Fruit fly (Drosophila melanogaster) whole organism, embryonic: Measurements from ENCODE around the gene CG6231.
A peak's percentile ranks its signal among the peaks of the same experiment; 100 is the strongest.

Source experiments
- ATbp ChIP-seq: fragments of 200-800 bp; sonication (Bioruptor generic); optimal IDR thresholded peaks from 2 replicates; lab custom pipeline; 2017; ENCODE audit warnings: missing biosample characterization, mild to moderate bottlenecking, missing genetic modification characterization, missing genetic modification reagents
- Bdp1 ChIP-seq: fragments of 200-800 bp; sonication (Bioruptor generic); optimal IDR thresholded peaks from 3 replicates; lab custom pipeline; 2016; ENCODE audit warnings: missing biosample characterization, missing genetic modification characterization
- CG1024 ChIP-seq: fragments of 200-800 bp; sonication (Bioruptor generic); IDR thresholded peaks from 2 replicates; pipeline ENCODE4 v1.3.6; 2022; ENCODE audit warnings: missing biosample characterization, missing genetic modification characterization
- CG10979 ChIP-seq: fragments of 200-800 bp; sonication (Bioruptor generic); optimal IDR thresholded peaks from 2 replicates; lab custom pipeline; 2018; ENCODE audit warnings: missing biosample characterization, mild to moderate bottlenecking, missing genetic modification characterization, moderate library complexity
- CG11085 ChIP-seq: fragments of 200-800 bp; sonication (Bioruptor generic); IDR thresholded peaks from 2 replicates; pipeline ENCODE4 v1.3.6; 2022; ENCODE audit warnings: missing biosample characterization, missing genetic modification characterization
- CG11504 ChIP-seq: fragments of 200-800 bp; sonication (Bioruptor generic); optimal IDR thresholded peaks from 3 replicates; lab custom pipeline; 2019; ENCODE audit warnings: missing biosample characterization, mild to moderate bottlenecking, missing genetic modification characterization, moderate library complexity
- CG11696 ChIP-seq: fragments of 200-800 bp; sonication (Bioruptor generic); IDR thresholded peaks from 2 replicates; pipeline ENCODE4 v1.3.6; 2022; ENCODE audit warnings: missing biosample characterization, missing genetic modification characterization
- CG13424 ChIP-seq: fragments of 200-800 bp; sonication (Bioruptor generic); optimal IDR thresholded peaks from 2 replicates; lab custom pipeline; 2019; ENCODE audit warnings: missing biosample characterization, mild to moderate bottlenecking, missing genetic modification characterization, moderate library complexity
- CG14710 ChIP-seq: fragments of 200-800 bp; sonication (Bioruptor generic); optimal IDR thresholded peaks from 3 replicates; lab custom pipeline; 2019; ENCODE audit warnings: missing biosample characterization, mild to moderate bottlenecking, missing genetic modification characterization, moderate library complexity
- CG15011 ChIP-seq: fragments of 200-800 bp; sonication (Bioruptor generic); optimal IDR thresholded peaks from 3 replicates; lab custom pipeline; 2018; ENCODE audit warnings: missing biosample characterization, mild to moderate bottlenecking, missing genetic modification characterization
- CG15479 ChIP-seq: fragments of 200-800 bp; sonication (Bioruptor generic); optimal IDR thresholded peaks from 3 replicates; lab custom pipeline; 2019; ENCODE audit warnings: missing biosample characterization, mild to moderate bottlenecking, missing genetic modification characterization, moderate library complexity
- CG17568 ChIP-seq: fragments of 200-800 bp; sonication (Bioruptor generic); optimal IDR thresholded peaks from 2 replicates; lab custom pipeline; 2018; ENCODE audit warnings: missing biosample characterization, mild to moderate bottlenecking, missing genetic modification characterization, moderate library complexity
- CG18011 ChIP-seq: fragments of 200-800 bp; sonication (Bioruptor generic); optimal IDR thresholded peaks from 2 replicates; lab custom pipeline; 2017; ENCODE audit warnings: missing biosample characterization, missing genetic modification characterization, mild to moderate bottlenecking, moderate library complexity, missing genotype
- CG2116 ChIP-seq: fragments of 200-800 bp; sonication (Bioruptor generic); optimal IDR thresholded peaks from 3 replicates; lab custom pipeline; 2018; ENCODE audit warnings: missing biosample characterization, mild to moderate bottlenecking, missing genetic modification characterization
- CG3281 ChIP-seq: fragments of 200-800 bp; sonication (Bioruptor generic); optimal IDR thresholded peaks from 3 replicates; lab custom pipeline; 2017; ENCODE audit warnings: missing biosample characterization, mild to moderate bottlenecking, missing genetic modification characterization
- CG3726 ChIP-seq: fragments of 200-800 bp; sonication (Bioruptor generic); IDR thresholded peaks from 3 replicates; pipeline ENCODE4, ENCODE4 v1.3.6; 2022; ENCODE audit warnings: missing biosample characterization, missing genetic modification characterization
- CG6813 ChIP-seq: fragments of 200-800 bp; sonication (Bioruptor generic); optimal IDR thresholded peaks from 2 replicates; lab custom pipeline; 2017; ENCODE audit warnings: missing biosample characterization, missing genetic modification characterization, mild to moderate bottlenecking, moderate library complexity, missing genetic modification reagents
- CG7987 ChIP-seq: fragments of 200-800 bp; sonication (Bioruptor generic); optimal IDR thresholded peaks from 2 replicates; lab custom pipeline; 2018; ENCODE audit warnings: missing biosample characterization, mild to moderate bottlenecking, missing genetic modification characterization, moderate library complexity
- CG9876 ChIP-seq: fragments of 200-800 bp; sonication (Bioruptor generic); optimal IDR thresholded peaks from 2 replicates; lab custom pipeline; 2016; ENCODE audit warnings: missing biosample characterization, missing genetic modification characterization
- D19B ChIP-seq: fragments of 200-800 bp; sonication (Bioruptor generic); optimal IDR thresholded peaks from 2 replicates; lab custom pipeline; 2017; ENCODE audit warnings: missing biosample characterization, mild to moderate bottlenecking, missing genetic modification characterization
- Dek ChIP-seq: fragments of 200-800 bp; sonication (Bioruptor generic); optimal IDR thresholded peaks from 3 replicates; lab custom pipeline; 2019; ENCODE audit warnings: missing biosample characterization, mild to moderate bottlenecking, missing genetic modification characterization, moderate library complexity
- Dll ChIP-seq: fragments of 200-800 bp; sonication (Bioruptor generic); IDR thresholded peaks from 4 replicates; pipeline ENCODE4 v1.3.6; 2022; ENCODE audit warnings: missing biosample characterization, missing genetic modification characterization; ENCODE audit not compliant: partially characterized antibody
- E2f1 ChIP-seq: fragments of 200-800 bp; sonication (Bioruptor generic); IDR thresholded peaks from 2 replicates; pipeline ENCODE4 v1.3.6; 2022; ENCODE audit warnings: missing biosample characterization, missing genetic modification characterization
- H2.0 ChIP-seq: fragments of 200-800 bp; sonication (Bioruptor generic); IDR thresholded peaks from 2 replicates; pipeline ENCODE4 v1.3.6; 2022; ENCODE audit warnings: missing biosample characterization, missing genetic modification characterization
- Lim3 ChIP-seq: fragments of 200-800 bp; sonication (Bioruptor generic); IDR thresholded peaks from 2 replicates; pipeline ENCODE4 v1.3.6; 2022; ENCODE audit warnings: missing biosample characterization, missing genetic modification characterization
- Poxn ChIP-seq: fragments of 200-800 bp; sonication (Bioruptor generic); IDR thresholded peaks from 2 replicates; pipeline ENCODE4 v1.3.6; 2022; ENCODE audit warnings: missing biosample characterization, missing genetic modification characterization
- Taf1 ChIP-seq: fragments of 200-800 bp; sonication (Bioruptor generic); IDR thresholded peaks from 2 replicates; pipeline ENCODE4 v1.3.6; 2022; ENCODE audit warnings: missing biosample characterization, missing genetic modification characterization
- Tbp ChIP-seq: fragments of >200 bp; optimal IDR thresholded peaks from 2 replicates; lab custom pipeline; 2018; ENCODE audit warnings: missing biosample characterization, missing genetic modification characterization
- abd-A ChIP-seq: fragments of 200-800 bp; sonication (Bioruptor generic); optimal IDR thresholded peaks from 3 replicates; lab custom pipeline; 2019; ENCODE audit warnings: missing biosample characterization, mild to moderate bottlenecking, missing genetic modification characterization, moderate library complexity
- aop ChIP-seq: fragments of 200-800 bp; sonication (Bioruptor generic); IDR thresholded peaks from 2 replicates; pipeline ENCODE4 v1.3.6; 2022; ENCODE audit warnings: missing biosample characterization, missing genetic modification characterization
- crol ChIP-seq: fragments of 200-800 bp; sonication (Bioruptor generic); IDR thresholded peaks from 2 replicates; pipeline ENCODE4 v1.3.6; 2022; ENCODE audit warnings: missing biosample characterization, missing genetic modification characterization
- dmrt99B ChIP-seq: fragments of 200-800 bp; sonication (Bioruptor generic); optimal IDR thresholded peaks from 2 replicates; lab custom pipeline; 2018; ENCODE audit warnings: missing biosample characterization, mild to moderate bottlenecking, missing genetic modification characterization, moderate library complexity
- esg ChIP-seq: fragments of 200-800 bp; sonication (Bioruptor generic); conservative IDR thresholded peaks from 2 replicates; pipeline ENCODE4 v1.3.6; 2022; ENCODE audit warnings: missing biosample characterization, missing genetic modification characterization
- fru ChIP-seq: fragments of >200 bp; optimal IDR thresholded peaks from 2 replicates; lab custom pipeline; 2017
- gfzf ChIP-seq: fragments of 200-800 bp; sonication (Bioruptor generic); optimal IDR thresholded peaks from 2 replicates; lab custom pipeline; 2016; ENCODE audit warnings: missing biosample characterization, mild to moderate bottlenecking, missing genetic modification characterization, moderate library complexity
- gro ChIP-seq: fragments of 200-800 bp; sonication (Bioruptor generic); optimal IDR thresholded peaks from 2 replicates; lab custom pipeline; 2016; ENCODE audit warnings: missing biosample characterization, missing genetic modification characterization
- h ChIP-seq: fragments of >200 bp; optimal IDR thresholded peaks from 2 replicates; lab custom pipeline; 2017
- jing ChIP-seq: fragments of 200-800 bp; sonication (Bioruptor generic); optimal IDR thresholded peaks from 2 replicates; lab custom pipeline; 2018; ENCODE audit warnings: missing biosample characterization, mild to moderate bottlenecking, missing genetic modification characterization
- kah ChIP-seq: fragments of 200-800 bp; sonication (Bioruptor generic); optimal IDR thresholded peaks from 2 replicates; lab custom pipeline; 2018; ENCODE audit warnings: missing biosample characterization, mild to moderate bottlenecking, missing genetic modification characterization
- lab ChIP-seq: fragments of 200-800 bp; sonication (Bioruptor generic); optimal IDR thresholded peaks from 3 replicates; lab custom pipeline; 2017; ENCODE audit warnings: missing biosample characterization, missing genetic modification characterization, mild to moderate bottlenecking, moderate library complexity, missing genetic modification reagents
- luna ChIP-seq: fragments of 200-800 bp; sonication (Bioruptor generic); optimal IDR thresholded peaks from 2 replicates; lab custom pipeline; 2016; ENCODE audit warnings: missing biosample characterization, missing genetic modification characterization
- pb ChIP-seq: fragments of 200-800 bp; sonication (Bioruptor generic); optimal IDR thresholded peaks from 3 replicates; lab custom pipeline; 2016; ENCODE audit warnings: missing biosample characterization, missing genetic modification characterization
- pita ChIP-seq: fragments of 200-800 bp; sonication (Bioruptor generic); optimal IDR thresholded peaks from 2 replicates; lab custom pipeline; 2017; ENCODE audit warnings: missing biosample characterization, mild to moderate bottlenecking, missing genetic modification characterization
- pum ChIP-seq: fragments of 200-800 bp; sonication (Bioruptor generic); optimal IDR thresholded peaks from 2 replicates; lab custom pipeline; 2016; ENCODE audit warnings: missing biosample characterization, missing genetic modification characterization
- pzg ChIP-seq: fragments of 200-800 bp; sonication (Bioruptor generic); optimal IDR thresholded peaks from 3 replicates; lab custom pipeline; 2018; ENCODE audit warnings: missing biosample characterization, mild to moderate bottlenecking, missing genetic modification characterization, moderate library complexity
- row ChIP-seq: fragments of 200-800 bp; sonication (Bioruptor generic); IDR thresholded peaks from 3 replicates; pipeline ENCODE4 v1.3.6; 2022; ENCODE audit warnings: missing biosample characterization, missing genetic modification characterization
- salm ChIP-seq: fragments of 200-800 bp; sonication (Bioruptor generic); optimal IDR thresholded peaks from 2 replicates; lab custom pipeline; 2018; ENCODE audit warnings: missing biosample characterization, mild to moderate bottlenecking, missing genetic modification characterization
- sima ChIP-seq: fragments of 200-800 bp; sonication (Bioruptor generic); optimal IDR thresholded peaks from 2 replicates; lab custom pipeline; 2016; ENCODE audit warnings: missing biosample characterization, missing genetic modification characterization
- slp2 ChIP-seq: fragments of 200-800 bp; sonication (Bioruptor generic); optimal IDR thresholded peaks from 2 replicates; lab custom pipeline; 2016; ENCODE audit warnings: missing biosample characterization, missing genetic modification characterization
- stwl ChIP-seq: fragments of 200-800 bp; sonication (Bioruptor generic); optimal IDR thresholded peaks from 3 replicates; lab custom pipeline; 2018; ENCODE audit warnings: missing biosample characterization, mild to moderate bottlenecking, missing genetic modification characterization, moderate library complexity
- ttk ChIP-seq: fragments of 200-800 bp; sonication (Bioruptor generic); IDR thresholded peaks from 2 replicates; pipeline ENCODE4 v2.1.2; 2022; ENCODE audit warnings: missing biosample characterization, missing genetic modification characterization

Gene CG6231

dm6 chr3R:19584818-19585217, 47.7 kb downstream of the CG6231 start (continued):
- TF ChIP-seq ttk = peak; percentile 27; the same call in 1 of the 2 replicates
- no peak for TF ChIP-seq Dll (GFP tag; lab: Robert Waterston, UW)
- peak; percentile 52; the same call in 1 of the 2 replicates for TF ChIP-seq E2f1
- no peak for TF ChIP-seq abd-A (tag; lab: Kevin White, UChicago)
- peak; percentile 89 for TF ChIP-seq lab (GFP tag; lab: Kevin White, UChicago)
- TF ChIP-seq aop = 0 out of 2 replicates have a peak, but pooled peaks have one; percentile 39
- peak; percentile 73 for TF ChIP-seq kah
- TF ChIP-seq CG15479 (GFP tag; lab: Kevin White, UChicago) = no peak
- no peak for TF ChIP-seq Poxn (GFP tag; lab: Robert Waterston, UW)
- TF ChIP-seq crol (GFP tag; lab: Robert Waterston, UW) = peak; percentile 79
- TF ChIP-seq CG15011 = peak; percentile 90
- TF ChIP-seq pzg (GFP tag; lab: Kevin White, UChicago) = no peak
- peak; percentile 80 for TF ChIP-seq CG2116 (GFP tag; lab: Kevin White, UChicago)
- TF ChIP-seq ATbp = peak; percentile 97
- TF ChIP-seq gro (GFP tag; lab: Kevin White, UChicago) = no peak
- TF ChIP-seq Lim3 (GFP tag; lab: Robert Waterston, UW) = peak; percentile 41; the same call in 1 of the 2 replicates
- no peak for TF ChIP-seq CG11085 (GFP tag; lab: Robert Waterston, UW)
- peak; percentile 26 for TF ChIP-seq D19B (GFP tag; lab: Kevin White, UChicago)
- peak; percentile 72 for TF ChIP-seq CG11504 (tag; lab: Kevin White, UChicago)
- TF ChIP-seq Bdp1 (GFP tag; lab: Kevin White, UChicago) = peak; percentile 71
- TF ChIP-seq CG6813 (GFP tag; lab: Kevin White, UChicago) = peak; percentile 96
- TF ChIP-seq CG11696 (GFP tag; lab: Robert Waterston, UW) = peak; percentile 37; the same call in 1 of the 2 replicates
- TF ChIP-seq slp2 = peak; percentile 68
- peak; percentile 84 for TF ChIP-seq pb
- TF ChIP-seq luna = no peak
- peak; percentile 56 for TF ChIP-seq CG9876
- TF ChIP-seq dmrt99B (tag; lab: Kevin White, UChicago) = peak; percentile 77
- TF ChIP-seq CG17568 (GFP tag; lab: Kevin White, UChicago) = peak; percentile 92
- peak; percentile 32; the same call in 1 of the 2 replicates for TF ChIP-seq H2.0 (GFP tag; lab: Robert Waterston, UW)
- TF ChIP-seq salm (tag; lab: Kevin White, UChicago) = peak; percentile 89
- peak; percentile 72; the same call in 1 of the 3 replicates for TF ChIP-seq CG3726
- TF ChIP-seq CG13424 (tag; lab: Kevin White, UChicago) = peak; percentile 83
- peak; percentile 77 for TF ChIP-seq CG10979 (tag; lab: Kevin White, UChicago)
- TF ChIP-seq CG1024 = peak; percentile 73; the same call in 1 of the 2 replicates
- no peak for TF ChIP-seq Dek
- no peak for TF ChIP-seq fru (lab: Kevin White, UChicago)
- no peak for TF ChIP-seq Tbp (GFP tag; lab: Kevin White, UChicago)
- peak; percentile 15 for TF ChIP-seq sima (GFP tag; lab: Kevin White, UChicago)
- TF ChIP-seq pita (GFP tag; lab: Kevin White, UChicago) = no peak
- TF ChIP-seq CG18011 = no peak
- peak; percentile 51 for TF ChIP-seq pum
- no peak for TF ChIP-seq Taf1 (GFP tag; lab: Robert Waterston, UW)
- TF ChIP-seq row (GFP tag; lab: Robert Waterston, UW) = no peak
- no peak for TF ChIP-seq esg (GFP tag; lab: Robert Waterston, UW)
- TF ChIP-seq CG14710 (tag; lab: Kevin White, UChicago) = peak; percentile 94
- peak; percentile 52 for TF ChIP-seq stwl (tag; lab: Kevin White, UChicago)
- TF ChIP-seq h (lab: Kevin White, UChicago) = no peak
- peak; percentile 96 for TF ChIP-seq CG7987
- TF ChIP-seq CG3281 = peak; percentile 77
- peak; percentile 68 for TF ChIP-seq jing (GFP tag; lab: Kevin White, UChicago)
- no peak for TF ChIP-seq gfzf (GFP tag; lab: Kevin White, UChicago)
